Worm (Caenorhabditis elegans) whole organism, L1 larva: Measurements from ENCODE around the gene C35C5.8.

Experiments used
- aly-2 ChIP-seq: fragments of 150-350 bp; optimal IDR thresholded peaks from 2 replicates; lab custom pipeline; 2014; ENCODE audit warnings: missing biosample characterization, missing genetic modification characterization
- fkh-10 ChIP-seq: sonication (generic microtip); optimal IDR thresholded peaks from 2 replicates; lab custom pipeline; 2017; ENCODE audit warnings: missing biosample characterization, missing genetic modification reagents, missing genetic modification characterization
- mep-1 ChIP-seq: fragments of 150-350 bp; optimal IDR thresholded peaks from 2 replicates; lab custom pipeline; 2014; ENCODE audit warnings: missing biosample characterization, missing genetic modification characterization
- nhr-71 ChIP-seq: sonication (generic microtip); optimal IDR thresholded peaks from 2 replicates; lab custom pipeline; 2016; ENCODE audit warnings: mild to moderate bottlenecking, missing genetic modification characterization, moderate library complexity, missing compliant biosample characterization
- pag-3 ChIP-seq: sonication (generic microtip); optimal IDR thresholded peaks from 2 replicates; lab custom pipeline; 2017; ENCODE audit warnings: missing genetic modification characterization, mild to moderate bottlenecking, missing compliant biosample characterization, antibody characterized with exemption, borderline replicate concordance; ENCODE audit not compliant: insufficient read depth
- pqm-1 ChIP-seq: sonication (generic microtip); optimal IDR thresholded peaks from 3 replicates; lab custom pipeline; 2017; ENCODE audit warnings: missing biosample characterization, missing genetic modification characterization
- unc-86 ChIP-seq: sonication (generic microtip); optimal IDR thresholded peaks from 2 replicates; lab custom pipeline; 2016; ENCODE audit warnings: missing genetic modification characterization, missing compliant biosample characterization
- ztf-11 ChIP-seq, 2 experiments: sonication (generic microtip); optimal IDR thresholded peaks; 2 replicates each; lab custom pipeline; 2016 to 2017; ENCODE audit warnings: missing genetic modification characterization in 2 of 2, missing biosample characterization in 1 of 2, missing compliant biosample characterization in 1 of 2

DNA sequence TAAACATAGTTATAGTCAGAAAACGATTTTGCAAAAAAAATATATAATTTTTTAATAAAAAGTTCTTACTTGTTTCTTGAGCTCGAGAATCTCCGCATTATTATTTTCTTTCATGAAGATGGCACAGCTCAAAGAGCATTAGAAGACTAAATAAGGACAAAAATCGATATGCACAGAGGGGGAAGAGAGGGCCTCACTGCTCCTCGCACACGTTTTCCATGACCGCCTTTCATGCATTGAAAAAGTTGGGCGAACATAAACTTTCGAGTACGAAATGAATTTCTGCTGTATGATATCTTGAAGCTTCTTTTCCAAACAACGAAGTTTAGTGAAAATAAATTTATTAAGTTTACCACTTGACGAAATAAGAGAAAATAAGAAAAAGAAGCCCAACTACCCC is 22.2 kb upstream of the C35C5.8 start, which contains the start of gene ccdc-149:
- TF ChIP-seq pqm-1 (tag; lab: Kevin White, UChicago) (no peak), mep-1 (tag; lab: Kevin White, UChicago) (no peak), pag-3 (tag; lab: Kevin White, UChicago) (no peak), ztf-11 (tag; optimal IDR thresholded peaks at IDR 0.05; lab: Kevin White, UChicago) (no peak), unc-86 (tag; lab: Kevin White, UChicago) (no peak), nhr-71 (tag; lab: Kevin White, UChicago) (no peak), fkh-10 (GFP tag; lab: Kevin White, UChicago) (no peak), aly-2 (tag; lab: Kevin White, UChicago) (no peak)
